Fruit fly (Drosophila melanogaster) whole organism, embryonic: ENCODE measurements around the gene CG2841.

ENCODE experiments used
- Abd-B ChIP-seq: fragments of 200-800 bp; sonication (Bioruptor generic); optimal IDR thresholded peaks from 2 replicates; lab custom pipeline; 2018; ENCODE audit warnings: missing biosample characterization, mild to moderate bottlenecking, missing genetic modification characterization, moderate library complexity
- Ada2b ChIP-seq: fragments of 200-800 bp; sonication (Bioruptor generic); IDR thresholded peaks from 2 replicates; pipeline ENCODE4 v1.3.6; 2022; ENCODE audit warnings: missing biosample characterization, missing genetic modification characterization
- Atf3 ChIP-seq: fragments of 200-800 bp; sonication (Bioruptor generic); optimal IDR thresholded peaks from 3 replicates; lab custom pipeline; 2016; ENCODE audit warnings: missing biosample characterization, missing genetic modification characterization
- B-H1 ChIP-seq: fragments of 200-800 bp; sonication (Bioruptor generic); IDR thresholded peaks from 3 replicates; pipeline ENCODE4 v1.3.6; 2022; ENCODE audit warnings: missing biosample characterization, missing genetic modification characterization
- Bgb ChIP-seq: fragments of 200-800 bp; sonication (Bioruptor generic); IDR thresholded peaks from 2 replicates; pipeline ENCODE4 v1.3.6; 2022; ENCODE audit warnings: missing biosample characterization, missing genetic modification characterization; ENCODE audit not compliant: partially characterized antibody
- CG10147 ChIP-seq: fragments of 200-800 bp; sonication (Bioruptor generic); optimal IDR thresholded peaks from 2 replicates; lab custom pipeline; 2019; ENCODE audit warnings: missing biosample characterization, mild to moderate bottlenecking, missing genetic modification characterization, moderate library complexity
- CG10654 ChIP-seq: fragments of 200-800 bp; sonication (Bioruptor generic); optimal IDR thresholded peaks from 2 replicates; lab custom pipeline; 2016; ENCODE audit warnings: missing biosample characterization, missing genetic modification characterization
- CG11247 ChIP-seq: fragments of 200-800 bp; sonication (Bioruptor generic); IDR thresholded peaks from 2 replicates; pipeline ENCODE4 v1.3.6; 2022; ENCODE audit warnings: missing biosample characterization, missing genetic modification characterization
- CG12104 ChIP-seq: fragments of 200-800 bp; sonication (Bioruptor generic); optimal IDR thresholded peaks from 3 replicates; lab custom pipeline; 2016; ENCODE audit warnings: missing biosample characterization, missing genetic modification characterization
- CG13775 ChIP-seq: fragments of 200-800 bp; sonication (Bioruptor generic); optimal IDR thresholded peaks from 3 replicates; lab custom pipeline; 2017; ENCODE audit warnings: missing biosample characterization, mild to moderate bottlenecking, missing genetic modification characterization
- CG15696 ChIP-seq: fragments of 200-800 bp; sonication (Bioruptor generic); optimal IDR thresholded peaks from 2 replicates; lab custom pipeline; 2019; ENCODE audit warnings: missing biosample characterization, mild to moderate bottlenecking, missing genetic modification characterization, moderate library complexity
- CG16779 ChIP-seq: fragments of 200-800 bp; sonication (Bioruptor generic); IDR thresholded peaks from 2 replicates; pipeline ENCODE4 v1.3.6; 2022; ENCODE audit warnings: missing biosample characterization, missing genetic modification characterization
- CG30403 ChIP-seq: fragments of 200-800 bp; sonication (Bioruptor generic); optimal IDR thresholded peaks from 3 replicates; lab custom pipeline; 2016; ENCODE audit warnings: missing biosample characterization, missing genetic modification characterization
- CG31224 ChIP-seq: fragments of 200-800 bp; sonication (Bioruptor generic); IDR thresholded peaks from 2 replicates; pipeline ENCODE4 v1.3.6; 2022; ENCODE audit warnings: missing biosample characterization, missing genetic modification characterization
- CG32772 ChIP-seq: fragments of 200-800 bp; sonication (Bioruptor generic); IDR thresholded peaks from 2 replicates; pipeline ENCODE4 v1.3.6; 2022; ENCODE audit warnings: missing biosample characterization, missing genetic modification characterization
- CG33557 ChIP-seq: fragments of 200-800 bp; sonication (Bioruptor generic); optimal IDR thresholded peaks from 2 replicates; lab custom pipeline; 2019; ENCODE audit warnings: missing biosample characterization, mild to moderate bottlenecking, missing genetic modification characterization, moderate library complexity
- CG4707 ChIP-seq: fragments of 200-800 bp; sonication (Bioruptor generic); optimal IDR thresholded peaks from 2 replicates; lab custom pipeline; 2018; ENCODE audit warnings: missing biosample characterization, mild to moderate bottlenecking, missing genetic modification characterization, moderate library complexity
- CG6813 ChIP-seq: fragments of 200-800 bp; sonication (Bioruptor generic); optimal IDR thresholded peaks from 2 replicates; lab custom pipeline; 2017; ENCODE audit warnings: missing biosample characterization, missing genetic modification characterization, mild to moderate bottlenecking, moderate library complexity, missing genetic modification reagents
- CG7745 ChIP-seq: fragments of 200-800 bp; sonication (Bioruptor generic); optimal IDR thresholded peaks from 2 replicates; lab custom pipeline; 2018; ENCODE audit warnings: missing biosample characterization, mild to moderate bottlenecking, missing genetic modification characterization, moderate library complexity
- CG7963 ChIP-seq: fragments of 200-800 bp; sonication (Bioruptor generic); IDR thresholded peaks from 3 replicates; pipeline ENCODE4 v1.3.6; 2022; ENCODE audit warnings: missing biosample characterization, missing genetic modification characterization; ENCODE audit not compliant: partially characterized antibody
- CTCF ChIP-seq: fragments of 200-800 bp; sonication (Bioruptor generic); optimal IDR thresholded peaks from 2 replicates; lab custom pipeline; 2017; ENCODE audit warnings: missing biosample characterization, mild to moderate bottlenecking, missing genetic modification characterization, moderate library complexity
- CoRest ChIP-seq: fragments of 200-800 bp; sonication (Bioruptor generic); optimal IDR thresholded peaks from 3 replicates; lab custom pipeline; 2018; ENCODE audit warnings: missing biosample characterization, mild to moderate bottlenecking, missing genetic modification characterization, moderate library complexity
- D19B ChIP-seq: fragments of 200-800 bp; sonication (Bioruptor generic); optimal IDR thresholded peaks from 2 replicates; lab custom pipeline; 2017; ENCODE audit warnings: missing biosample characterization, mild to moderate bottlenecking, missing genetic modification characterization
- Deaf1 ChIP-seq: fragments of 200-800 bp; optimal IDR thresholded peaks from 3 replicates; lab custom pipeline; 2019; ENCODE audit warnings: missing biosample characterization, mild to moderate bottlenecking, missing genetic modification characterization, moderate library complexity
- Dip2 ChIP-seq: fragments of 200-800 bp; sonication (Bioruptor generic); IDR thresholded peaks from 2 replicates; pipeline ENCODE4 v1.3.6; 2022; ENCODE audit warnings: missing biosample characterization, missing genetic modification characterization
- E2f2 ChIP-seq: fragments of 200-800 bp; sonication (Bioruptor generic); IDR thresholded peaks from 2 replicates; pipeline ENCODE4 v1.3.6; 2022; ENCODE audit warnings: missing biosample characterization, missing genetic modification characterization
- Med ChIP-seq: fragments of 200-800 bp; sonication (Bioruptor generic); peaks from one replicate; lab custom pipeline; 2016; ENCODE audit warnings: missing biosample characterization, missing genetic modification characterization, mild to moderate bottlenecking, inconsistent platforms, moderate library complexity
- NC2α ChIP-seq: fragments of 200-800 bp; sonication (Bioruptor generic); optimal IDR thresholded peaks from 2 replicates; lab custom pipeline; 2016; ENCODE audit warnings: missing biosample characterization, missing genetic modification characterization
- Nf-YC ChIP-seq: fragments of 200-800 bp; optimal IDR thresholded peaks from 3 replicates; lab custom pipeline; 2019; ENCODE audit warnings: missing biosample characterization, mild to moderate bottlenecking, missing genetic modification characterization, moderate library complexity
- NfI ChIP-seq: fragments of 200-800 bp; sonication (Bioruptor generic); optimal IDR thresholded peaks from 3 replicates; lab custom pipeline; 2018; ENCODE audit warnings: missing biosample characterization, mild to moderate bottlenecking, missing genetic modification characterization, moderate library complexity
- Six4 ChIP-seq: fragments of 200-800 bp; sonication (Bioruptor generic); optimal IDR thresholded peaks from 2 replicates; lab custom pipeline; 2016; ENCODE audit warnings: missing biosample characterization, missing genetic modification characterization
- bab2 ChIP-seq: fragments of 200-800 bp; sonication (Bioruptor generic); optimal IDR thresholded peaks from 2 replicates; lab custom pipeline; 2016; ENCODE audit warnings: missing biosample characterization, missing genetic modification characterization
- cad ChIP-seq: fragments of >200 bp; optimal IDR thresholded peaks from 2 replicates; lab custom pipeline; 2017; ENCODE audit warnings: missing biosample characterization, missing genetic modification characterization
- cato ChIP-seq: fragments of 200-800 bp; sonication (Bioruptor generic); optimal IDR thresholded peaks from 2 replicates; lab custom pipeline; 2016; ENCODE audit warnings: missing biosample characterization, missing genetic modification characterization, borderline replicate concordance
- corto ChIP-seq: fragments of 200-800 bp; sonication (Bioruptor generic); optimal IDR thresholded peaks from 2 replicates; lab custom pipeline; 2016; ENCODE audit warnings: missing biosample characterization, mild to moderate bottlenecking, missing genetic modification characterization, moderate library complexity
- fu2 ChIP-seq: fragments of 200-800 bp; sonication (Bioruptor generic); optimal IDR thresholded peaks from 2 replicates; lab custom pipeline; 2016; ENCODE audit warnings: missing biosample characterization, missing genetic modification characterization
- gcm2 ChIP-seq: fragments of 200-800 bp; sonication (Bioruptor generic); optimal IDR thresholded peaks from 2 replicates; lab custom pipeline; 2016; ENCODE audit warnings: missing biosample characterization, missing genetic modification characterization
- lmd ChIP-seq: fragments of 200-800 bp; sonication (Bioruptor generic); IDR thresholded peaks from 2 replicates; pipeline ENCODE4 v1.3.6; 2022; ENCODE audit warnings: missing biosample characterization, missing genetic modification characterization
- nmo ChIP-seq: fragments of 200-800 bp; sonication (Bioruptor generic); optimal IDR thresholded peaks from 2 replicates; lab custom pipeline; 2018; ENCODE audit warnings: missing biosample characterization, mild to moderate bottlenecking, missing genetic modification characterization, moderate library complexity
- onecut ChIP-seq: fragments of 200-800 bp; sonication (Bioruptor generic); IDR thresholded peaks from 2 replicates; pipeline ENCODE4 v1.3.6; 2022; ENCODE audit warnings: missing biosample characterization, missing genetic modification characterization
- pros ChIP-seq: fragments of 200-800 bp; sonication (Bioruptor generic); optimal IDR thresholded peaks from 3 replicates; lab custom pipeline; 2019; ENCODE audit warnings: missing biosample characterization, mild to moderate bottlenecking, missing genetic modification characterization, moderate library complexity
- row ChIP-seq: fragments of 200-800 bp; sonication (Bioruptor generic); IDR thresholded peaks from 3 replicates; pipeline ENCODE4 v1.3.6; 2022; ENCODE audit warnings: missing biosample characterization, missing genetic modification characterization
- shn ChIP-seq: fragments of 200-800 bp; sonication (Bioruptor generic); optimal IDR thresholded peaks from 3 replicates; lab custom pipeline; 2016; ENCODE audit warnings: missing biosample characterization, missing genetic modification characterization
- slou ChIP-seq: fragments of 200-800 bp; sonication (Bioruptor generic); optimal IDR thresholded peaks from 3 replicates; lab custom pipeline; 2016; ENCODE audit warnings: missing biosample characterization, missing genetic modification characterization
- sna ChIP-seq: fragments of 200-800 bp; sonication (Bioruptor generic); IDR thresholded peaks from 2 replicates; pipeline ENCODE4 v1.3.6; 2022; ENCODE audit warnings: missing biosample characterization, missing genetic modification characterization; ENCODE audit not compliant: partially characterized antibody
- sug ChIP-seq: fragments of 200-800 bp; optimal IDR thresholded peaks from 2 replicates; lab custom pipeline; 2019; ENCODE audit warnings: missing biosample characterization, mild to moderate bottlenecking, missing genetic modification characterization, moderate library complexity
- unc-4 ChIP-seq: fragments of 200-800 bp; sonication (Bioruptor generic); IDR thresholded peaks from 2 replicates; pipeline ENCODE4 v1.3.6; 2022; ENCODE audit warnings: missing biosample characterization, missing genetic modification characterization; ENCODE audit not compliant: partially characterized antibody
- vnd ChIP-seq: fragments of 200-800 bp; sonication (Bioruptor generic); IDR thresholded peaks from 3 replicates; pipeline ENCODE4 v1.3.6; 2022; ENCODE audit warnings: missing biosample characterization, missing genetic modification characterization; ENCODE audit not compliant: partially characterized antibody
- zfh1 ChIP-seq: fragments of 200-800 bp; sonication (Bioruptor generic); IDR thresholded peaks from 3 replicates; pipeline ENCODE4 v1.3.6; 2022; ENCODE audit warnings: missing biosample characterization, missing genetic modification characterization

CG2841 gene

DNA sequence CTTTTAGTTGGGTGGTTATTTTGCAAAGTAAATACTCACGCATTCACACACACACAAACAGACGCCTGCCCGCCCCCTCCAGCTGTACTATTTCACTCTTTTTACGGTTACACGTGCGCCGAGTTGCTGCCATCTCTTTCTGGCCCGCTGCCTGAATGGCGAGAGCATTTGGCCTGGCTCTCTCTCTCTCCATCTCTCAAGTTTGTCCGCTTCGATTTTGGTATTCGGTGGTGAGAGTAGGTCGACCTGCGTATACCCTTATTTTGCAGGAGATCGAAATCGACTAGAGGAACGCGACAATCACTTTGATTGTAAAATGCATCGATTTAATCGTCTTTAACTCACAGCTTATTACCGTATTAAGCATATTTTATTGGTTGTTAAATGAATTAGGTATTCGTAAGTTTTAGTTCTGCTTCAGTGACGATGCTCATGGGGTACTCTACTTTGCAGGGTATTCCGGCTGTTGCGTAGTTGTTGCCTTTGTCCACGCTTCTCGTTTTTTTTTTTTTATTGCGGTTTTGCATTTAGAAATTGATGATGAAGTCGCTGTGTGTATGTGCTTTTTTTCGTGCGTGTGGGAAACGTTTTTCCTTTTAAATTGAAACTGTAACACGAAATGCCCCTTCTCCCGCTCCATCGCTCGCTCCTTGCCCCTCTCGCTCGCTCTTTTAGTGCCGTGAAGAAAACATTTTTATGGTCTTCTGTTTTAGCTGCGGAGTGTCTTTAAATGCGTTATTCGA lies 62.2 kb downstream of the CG2841 start (continued):
- TF ChIP-seq E2f2 (GFP tag; lab: Robert Waterston, UW) (peak; percentile 71), cato (GFP tag; lab: Kevin White, UChicago) (peak; percentile 77), nmo (peak; percentile 91), CG33557 (GFP tag; lab: Kevin White, UChicago) (peak; percentile 77), Atf3 (GFP tag; lab: Kevin White, UChicago) (peak; percentile 90), CG7745 (tag; lab: Kevin White, UChicago) (no peak), B-H1 (peak; percentile 66), pros (GFP tag; lab: Kevin White, UChicago) (peak; percentile 89), CG7963 (GFP tag; lab: Robert Waterston, UW) (no peak), NfI (GFP tag; lab: Kevin White, UChicago) (peak; percentile 79), CG4707 (GFP tag; lab: Kevin White, UChicago) (peak; percentile 78), CG13775 (GFP tag; lab: Kevin White, UChicago) (peak; percentile 87), Dip2 (GFP tag; lab: Robert Waterston, UW) (no peak), onecut (GFP tag; lab: Robert Waterston, UW) (peak; percentile 75), shn (GFP tag; lab: Kevin White, UChicago) (peak; percentile 96), CoRest (tag; lab: Kevin White, UChicago) (peak; percentile 90), corto (GFP tag; lab: Kevin White, UChicago) (peak; percentile 15), D19B (GFP tag; lab: Kevin White, UChicago) (peak; percentile 83), lmd (GFP tag; lab: Robert Waterston, UW) (peak; percentile 90), CG12104 (no peak), CG10654 (GFP tag; lab: Kevin White, UChicago) (peak; percentile 83), Deaf1 (tag; lab: Kevin White, UChicago) (peak; percentile 66), vnd (GFP tag; lab: Robert Waterston, UW) (no peak), CG6813 (GFP tag; lab: Kevin White, UChicago) (peak; percentile 83), sna (no peak), CG31224 (GFP tag; lab: Robert Waterston, UW) (peak; percentile 73), CG11247 (GFP tag; lab: Robert Waterston, UW) (peak; percentile 55; the same call in 1 of the 2 replicates), Ada2b (GFP tag; lab: Robert Waterston, UW) (peak; percentile 88), bab2 (GFP tag; lab: Kevin White, UChicago) (peak; percentile 88), Med (GFP tag; lab: Kevin White, UChicago) (peak; percentile 97), CG16779 (GFP tag; lab: Robert Waterston, UW) (no peak), sug (tag; lab: Kevin White, UChicago) (peak; percentile 80), CG15696 (tag; lab: Kevin White, UChicago) (peak; percentile 81), cad (GFP tag; lab: Kevin White, UChicago) (no peak), slou (GFP tag; lab: Kevin White, UChicago) (peak; percentile 64), NC2α (GFP tag; lab: Kevin White, UChicago) (peak; percentile 86), zfh1 (GFP tag; lab: Robert Waterston, UW) (peak; percentile 83), row (peak; percentile 99), unc-4 (GFP tag; lab: Robert Waterston, UW) (no peak), CG10147 (GFP tag; lab: Kevin White, UChicago) (peak; percentile 89), Six4 (GFP tag; lab: Kevin White, UChicago) (peak; percentile 84), CG30403 (GFP tag; lab: Kevin White, UChicago) (peak; percentile 90), fu2 (GFP tag; lab: Kevin White, UChicago) (peak; percentile 94), CG32772 (GFP tag; lab: Robert Waterston, UW) (peak; percentile 79), Abd-B (GFP tag; lab: Kevin White, UChicago) (peak; percentile 80), gcm2 (GFP tag; lab: Kevin White, UChicago) (peak; percentile 49), Nf-YC (tag; lab: Kevin White, UChicago) (peak; percentile 79), Bgb (GFP tag; lab: Robert Waterston, UW) (no peak), CTCF (GFP tag; lab: Kevin White, UChicago) (peak; percentile 7)
